Worm (Caenorhabditis elegans) whole organism, late embryonic: ENCODE data around the gene prx-19.

Experiments
- ceh-45 ChIP-seq: fragments of 200-800 bp; sonication (Bioruptor generic); IDR thresholded peaks from 2 replicates; pipeline ENCODE4 v1.3.6; 2022; ENCODE audit warnings: missing genetic modification reagents, missing genetic modification characterization, missing compliant biosample characterization
- ceh-6 ChIP-seq: fragments of 200-800 bp; sonication (Bioruptor generic); optimal IDR thresholded peaks from 2 replicates; lab custom pipeline; 2018; ENCODE audit warnings: mild to moderate bottlenecking, missing genetic modification characterization, missing compliant biosample characterization
- unc-86 ChIP-seq: sonication (generic microtip); optimal IDR thresholded peaks from 2 replicates; lab custom pipeline; 2016; ENCODE audit warnings: missing genetic modification characterization, missing compliant biosample characterization

DNA sequence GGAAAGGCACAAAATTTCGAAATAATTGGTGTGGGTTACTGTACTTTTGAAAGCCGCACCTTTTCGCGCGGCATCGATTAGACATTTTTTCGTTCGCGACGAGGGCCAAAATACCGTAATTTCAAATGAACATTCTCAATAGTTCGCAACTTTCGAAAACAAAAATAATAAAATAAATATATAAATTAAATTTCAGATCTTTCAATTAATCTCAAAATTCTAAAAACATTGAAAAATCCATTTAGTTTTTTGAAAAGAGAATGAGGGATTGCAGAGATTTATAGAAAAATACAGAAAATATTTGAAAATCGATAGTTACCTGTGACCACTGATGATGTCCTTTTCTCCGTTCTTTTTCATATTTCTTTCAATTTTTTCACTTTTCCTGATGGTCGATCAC, 23.0 kb downstream of the prx-19 start, which contains the start of gene K02D10.8:
- TF ChIP-seq ceh-6 (GFP tag; lab: Kevin White, UChicago) (no peak), ceh-45 (GFP tag; lab: Robert Waterston, UW) (no peak), unc-86 (tag; lab: Kevin White, UChicago) (no peak)
